Worm (Caenorhabditis elegans) whole organism, L2 larva: ENCODE data around the gene lgg-2.

ENCODE experiments used
- F13H6.1 ChIP-seq: sonication (generic microtip); optimal IDR thresholded peaks from 2 replicates; lab custom pipeline; 2016; ENCODE audit warnings: missing genetic modification characterization, missing compliant biosample characterization
- dmd-4 ChIP-seq: sonication (generic microtip); optimal IDR thresholded peaks from 2 replicates; lab custom pipeline; 2017; ENCODE audit warnings: missing biosample characterization, missing genetic modification characterization
- snpc-4 ChIP-seq: fragments of 150-350 bp; optimal IDR thresholded peaks from 2 replicates; lab custom pipeline; 2014; ENCODE audit warnings: missing biosample characterization, missing genetic modification characterization
- ztf-11 ChIP-seq: sonication (generic microtip); optimal IDR thresholded peaks from 2 replicates; lab custom pipeline; 2017; ENCODE audit warnings: missing biosample characterization, missing genetic modification characterization

DNA sequence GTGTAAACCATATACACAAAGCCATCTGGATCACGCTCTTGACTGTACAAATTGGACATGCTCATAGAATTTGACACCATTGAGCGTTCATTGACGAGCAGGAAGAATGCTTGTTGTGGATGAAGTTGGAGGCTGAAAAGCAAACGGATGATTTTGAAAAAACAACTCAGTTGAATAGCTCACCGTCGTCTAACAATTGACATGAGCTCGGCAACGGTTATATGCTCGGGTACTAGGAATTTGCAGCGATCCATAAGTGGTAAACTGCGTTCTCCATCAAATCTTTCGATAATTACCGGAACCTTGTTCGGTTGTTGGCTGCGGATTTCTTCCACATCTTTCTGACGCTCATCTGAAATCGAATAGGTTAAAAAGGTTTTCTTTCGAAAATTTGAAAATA lies 917 bp downstream of the lgg-2 start:
- TF ChIP-seq F13H6.1 (tag; lab: Kevin White, UChicago) = no peak
- TF ChIP-seq dmd-4 (tag; lab: Kevin White, UChicago) = no peak
- no peak for TF ChIP-seq snpc-4
- TF ChIP-seq ztf-11 (tag; lab: Kevin White, UChicago) = no peak
